Fruit fly (Drosophila melanogaster) whole organism, wandering third instar larva: ENCODE measurements around the gene Nup58.

Experiments used
- Abd-B ChIP-seq: fragments of >200 bp; optimal IDR thresholded peaks from 2 replicates; lab custom pipeline; 2017; ENCODE audit warnings: missing biosample characterization, missing genetic modification characterization
- CG32264 ChIP-seq: fragments of 200-800 bp; sonication (Bioruptor generic); optimal IDR thresholded peaks from 2 replicates; lab custom pipeline; 2016; ENCODE audit warnings: missing biosample characterization, missing genetic modification characterization
- CG9705 ChIP-seq: fragments of 200-800 bp; sonication (Bioruptor generic); optimal IDR thresholded peaks from 2 replicates; lab custom pipeline; 2018; ENCODE audit warnings: missing biosample characterization, mild to moderate bottlenecking, missing genetic modification characterization
- CrebA ChIP-seq: fragments of 200-800 bp; sonication (Bioruptor generic); optimal IDR thresholded peaks from 2 replicates; lab custom pipeline; 2016; ENCODE audit warnings: missing biosample characterization, mild to moderate bottlenecking, missing genetic modification characterization, borderline replicate concordance
- Dfd ChIP-seq: fragments of >200 bp; optimal IDR thresholded peaks from 2 replicates; lab custom pipeline; 2017; ENCODE audit warnings: missing biosample characterization, missing genetic modification characterization
- Dif ChIP-seq: fragments of 200-275, 200-300 bp; sonication (Bioruptor generic); optimal IDR thresholded peaks from 2 replicates; lab custom pipeline; 2018; ENCODE audit warnings: missing biosample characterization, missing genetic modification characterization; ENCODE audit not compliant: partially characterized antibody
- HLH106 ChIP-seq: fragments of 200-800 bp; optimal IDR thresholded peaks from 3 replicates; lab custom pipeline; 2019; ENCODE audit warnings: missing biosample characterization, mild to moderate bottlenecking, missing genetic modification characterization, moderate library complexity
- Hnf4 ChIP-seq: fragments of 200-800 bp; sonication (Bioruptor generic); optimal IDR thresholded peaks from 2 replicates; lab custom pipeline; 2016; ENCODE audit warnings: missing biosample characterization, mild to moderate bottlenecking, missing genetic modification characterization
- Hr78 ChIP-seq: fragments of >200 bp; optimal IDR thresholded peaks from 2 replicates; lab custom pipeline; 2017; ENCODE audit warnings: missing biosample characterization, missing genetic modification characterization
- Jra ChIP-seq: sonication (Bioruptor generic); optimal IDR thresholded peaks from 2 replicates; lab custom pipeline; 2016; ENCODE audit warnings: missing biosample characterization, missing genetic modification characterization
- Mio ChIP-seq: sonication (Bioruptor generic); optimal IDR thresholded peaks from 2 replicates; lab custom pipeline; 2016; ENCODE audit warnings: missing biosample characterization, missing genetic modification characterization
- Myc ChIP-seq: fragments of >200 bp; optimal IDR thresholded peaks from 2 replicates; lab custom pipeline; 2017
- N ChIP-seq: fragments of >200 bp; optimal IDR thresholded peaks from 2 replicates; lab custom pipeline; 2018; ENCODE audit warnings: missing biosample characterization, missing external identifiers, missing genetic modification characterization
- OdsH ChIP-seq: fragments of 200-800 bp; sonication (Bioruptor generic); optimal IDR thresholded peaks from 2 replicates; lab custom pipeline; 2016; ENCODE audit warnings: missing biosample characterization, mild to moderate bottlenecking, missing genetic modification characterization
- Rel ChIP-seq, 2 experiments: fragments of 200-800 bp; sonication (Bioruptor generic) in 1 of 2; optimal IDR thresholded peaks; 2 replicates in 1 of 2; 3 replicates in 1 of 2; lab custom pipeline; 2016 to 2019; ENCODE audit warnings: mild to moderate bottlenecking in 2 of 2, missing biosample characterization in 2 of 2, missing genetic modification characterization in 2 of 2, moderate library complexity in 1 of 2
- Sp1 ChIP-seq: fragments of 200-800 bp; sonication (Bioruptor generic); optimal IDR thresholded peaks from 3 replicates; lab custom pipeline; 2019; ENCODE audit warnings: missing biosample characterization, mild to moderate bottlenecking, missing genetic modification characterization, moderate library complexity
- Vsx2 ChIP-seq: fragments of 200-300, 225-300 bp; sonication (Bioruptor generic); optimal IDR thresholded peaks from 2 replicates; lab custom pipeline; 2018; ENCODE audit warnings: missing biosample characterization, missing genetic modification characterization; ENCODE audit not compliant: partially characterized antibody
- br ChIP-seq: fragments of 200-800 bp; sonication (Bioruptor generic); optimal IDR thresholded peaks from 2 replicates; lab custom pipeline; 2016; ENCODE audit warnings: missing biosample characterization, missing genetic modification characterization
- brk ChIP-seq: fragments of 200-800 bp; sonication (Bioruptor generic); optimal IDR thresholded peaks from 2 replicates; lab custom pipeline; 2016; ENCODE audit warnings: missing biosample characterization, mild to moderate bottlenecking, missing genetic modification characterization
- dmrt93B ChIP-seq: fragments of 200-800 bp; sonication (Bioruptor generic); optimal IDR thresholded peaks from 2 replicates; lab custom pipeline; 2018; ENCODE audit warnings: missing biosample characterization, mild to moderate bottlenecking, missing genetic modification characterization
- dsf ChIP-seq: sonication (Bioruptor generic); optimal IDR thresholded peaks from 2 replicates; lab custom pipeline; 2016; ENCODE audit warnings: missing biosample characterization, missing genetic modification characterization, borderline replicate concordance
- ey ChIP-seq: fragments of 200-800 bp; sonication (Bioruptor generic); optimal IDR thresholded peaks from 2 replicates; lab custom pipeline; 2016; ENCODE audit warnings: missing biosample characterization, missing genetic modification characterization
- foxo ChIP-seq, 2 experiments: fragments of 200-800 bp; sonication (Bioruptor generic); optimal IDR thresholded peaks; 2 replicates in 1 of 2; 3 replicates in 1 of 2; lab custom pipeline; 2016 to 2017; ENCODE audit warnings: missing biosample characterization in 2 of 2, missing genetic modification characterization in 2 of 2
- fru ChIP-seq: fragments of 200-800 bp; sonication (Bioruptor generic); optimal IDR thresholded peaks from 3 replicates; lab custom pipeline; 2016; ENCODE audit warnings: missing biosample characterization, mild to moderate bottlenecking, missing genetic modification characterization
- h ChIP-seq: fragments of 200-800 bp; sonication (Bioruptor generic); optimal IDR thresholded peaks from 3 replicates; lab custom pipeline; 2016; ENCODE audit warnings: missing biosample characterization, mild to moderate bottlenecking, missing genetic modification characterization
- jim ChIP-seq: fragments of 175-275, 200-325 bp; sonication (Bioruptor generic); optimal IDR thresholded peaks from 2 replicates; lab custom pipeline; 2016; ENCODE audit warnings: missing biosample characterization, mild to moderate bottlenecking, missing genetic modification characterization
- lola ChIP-seq: fragments of >200 bp; optimal IDR thresholded peaks from 2 replicates; lab custom pipeline; 2017; ENCODE audit warnings: missing biosample characterization, missing genetic modification characterization
- pan ChIP-seq: fragments of >200 bp; optimal IDR thresholded peaks from 2 replicates; lab custom pipeline; 2017
- psq ChIP-seq: fragments of 200-800 bp; sonication (Bioruptor generic); optimal IDR thresholded peaks from 3 replicates; lab custom pipeline; 2017; ENCODE audit warnings: missing biosample characterization, mild to moderate bottlenecking, missing genetic modification characterization, moderate library complexity
- rgr ChIP-seq: fragments of 200-800 bp; sonication (Bioruptor generic); optimal IDR thresholded peaks from 3 replicates; lab custom pipeline; 2016; ENCODE audit warnings: missing biosample characterization, mild to moderate bottlenecking, missing genetic modification characterization
- tai ChIP-seq: sonication (Bioruptor generic); optimal IDR thresholded peaks from 2 replicates; lab custom pipeline; 2016; ENCODE audit warnings: missing biosample characterization, missing genetic modification characterization
- usp ChIP-seq: fragments of >200 bp; optimal IDR thresholded peaks from 2 replicates; lab custom pipeline; 2017; ENCODE audit warnings: missing biosample characterization, missing genetic modification characterization
- woc ChIP-seq: sonication (Bioruptor generic); optimal IDR thresholded peaks from 2 replicates; lab custom pipeline; 2016; ENCODE audit warnings: missing biosample characterization, mild to moderate bottlenecking, missing genetic modification characterization

Nup58 gene

DNA sequence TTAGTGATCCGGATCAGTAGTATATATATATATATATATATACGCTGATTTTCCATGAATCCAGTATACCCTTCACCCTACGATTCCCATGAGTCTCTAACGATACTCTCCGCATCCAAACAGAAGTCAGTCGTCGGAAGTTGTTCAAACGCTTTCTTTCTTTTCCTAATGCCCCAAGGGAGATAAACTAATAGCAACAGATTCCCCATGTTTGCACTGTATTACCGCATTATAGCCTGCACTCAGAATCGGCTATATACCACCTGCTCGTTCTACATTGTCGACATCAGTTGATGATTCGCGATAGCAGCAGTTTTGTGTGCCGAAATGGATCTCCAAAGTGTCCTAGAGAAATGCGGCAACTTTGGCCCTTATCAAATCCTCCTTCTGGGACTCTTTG, 37.9 kb upstream of the Nup58 start, which contains the start of gene CG17751:
TSS of gene CG17751 (plus strand) at position 301 of the 400 bp plus-strand sequence.
- TF ChIP-seq usp (GFP tag; lab: Kevin White, UChicago) (no peak), brk (GFP tag; lab: Kevin White, UChicago) (no peak)

DNA sequence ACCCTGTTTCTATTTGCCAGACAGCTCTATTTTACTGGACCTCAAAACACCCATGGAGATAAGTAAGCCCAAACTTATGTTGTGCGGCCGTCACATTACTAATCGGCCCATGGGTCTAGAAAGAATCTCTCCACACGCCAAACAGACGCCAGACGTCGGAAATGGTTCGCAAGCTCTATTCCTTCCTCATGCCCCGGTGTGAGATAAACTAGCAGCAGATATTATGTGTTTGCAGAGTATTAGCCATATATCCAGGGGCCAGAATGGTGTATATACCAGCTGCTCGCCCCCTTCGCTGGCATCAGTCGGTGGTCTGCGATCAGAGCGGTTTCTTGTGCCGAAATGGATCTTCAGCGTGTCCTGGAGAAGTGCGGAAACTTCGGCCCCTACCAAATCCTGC, 34.9 kb upstream of the Nup58 start, which contains the start of gene CG17752:
TSS of gene CG17752 (plus strand) at position 301 of the 400 bp plus-strand sequence.
- TF ChIP-seq Hnf4 (GFP tag; lab: Kevin White, UChicago) (no peak), Dif (GFP tag; lab: Kevin White, UChicago) (no peak), brk (GFP tag; lab: Kevin White, UChicago) (no peak), Vsx2 (GFP tag; lab: Kevin White, UChicago) (no peak), CrebA (GFP tag; lab: Kevin White, UChicago) (no peak), woc (no peak), usp (GFP tag; lab: Kevin White, UChicago) (no peak), HLH106 (tag; lab: Kevin White, UChicago) (no peak), dmrt93B (GFP tag; lab: Kevin White, UChicago) (no peak), foxo (GFP tag; optimal IDR thresholded peaks at IDR 0.05; lab: Kevin White, UChicago) (no peak)

DNA sequence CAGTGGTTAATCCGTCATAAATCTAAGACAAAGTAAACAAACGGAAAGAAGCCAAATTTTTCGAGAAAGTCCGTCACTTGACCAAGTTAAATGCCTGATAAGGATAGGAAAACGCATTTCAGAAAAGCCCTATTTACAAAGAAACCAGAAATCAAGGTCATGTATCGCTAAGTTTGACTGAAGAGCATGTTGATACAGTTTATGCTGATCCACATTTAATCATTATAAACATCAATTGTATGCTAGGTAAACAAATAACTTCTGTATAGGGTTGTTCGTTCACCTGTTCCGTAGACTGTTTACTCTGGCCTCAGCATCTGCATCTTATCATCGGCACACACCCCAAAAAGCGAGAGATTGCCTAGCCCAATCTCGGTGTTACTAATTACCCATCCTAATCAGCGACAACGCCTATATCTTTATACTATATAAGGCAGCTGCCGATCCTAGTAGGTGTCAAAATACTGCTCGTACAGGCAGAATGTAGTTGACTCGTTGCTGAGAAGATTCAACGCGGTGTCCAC, 31.9 kb upstream of the Nup58 start, which contains the start of gene CG16727:
TSS of gene CG16727 (plus strand) at position 474 of the 524 bp plus-strand sequence.
- TF ChIP-seq Myc (no peak), tai (GFP tag; lab: Kevin White, UChicago) (no peak), CG9705 (no peak), Hnf4 (GFP tag; lab: Kevin White, UChicago) (no peak), rgr (GFP tag; lab: Kevin White, UChicago) (peak; percentile 17), Sp1 (GFP tag; lab: Kevin White, UChicago) (peak; percentile 24), OdsH (peak; percentile 29), Jra (GFP tag; lab: Kevin White, UChicago) (no peak), h (peak; percentile 6), brk (GFP tag; lab: Kevin White, UChicago) (no peak), pan (no peak)
- TF ChIP-seq, all 38 proteins: peak for 4

- TF ChIP-seq CrebA (GFP tag; lab: Kevin White, UChicago) (no peak), CG32264 (no peak), tai (GFP tag; lab: Kevin White, UChicago) (no peak), psq (GFP tag; lab: Kevin White, UChicago) (no peak)
Observed at dm6 chr3R:19619908-19620307, 24.9 kb upstream of the Nup58 start.

DNA sequence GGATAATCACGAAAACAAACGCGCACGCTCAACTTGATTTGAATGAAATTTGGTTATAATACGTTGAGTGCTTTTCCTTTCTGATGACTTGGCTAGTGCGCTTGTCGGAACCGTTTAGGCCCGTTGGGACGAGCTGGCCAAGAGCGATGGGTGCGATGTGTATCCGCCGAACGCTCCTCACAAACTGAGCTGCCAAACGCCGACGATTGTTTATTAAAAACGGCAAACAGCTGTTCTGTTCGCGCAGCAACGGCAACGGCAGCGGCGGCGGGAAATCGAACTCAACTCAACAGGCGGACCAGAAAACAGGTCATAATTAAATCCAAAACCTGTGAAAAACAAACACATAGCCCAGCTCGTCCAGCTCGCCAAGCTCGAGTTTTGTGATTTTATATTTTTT, 23.9 kb upstream of the Nup58 start:
- TF ChIP-seq woc (no peak), Rel (GFP tag; optimal IDR thresholded peaks at IDR 0.05; lab: Kevin White, UChicago) (no peak), Rel (tag; optimal IDR thresholded peaks at IDR 0.05; lab: Kevin White, UChicago) (peak; percentile 4), CG9705 (no peak), h (peak; percentile 25)

- TF ChIP-seq Rel (GFP tag; optimal IDR thresholded peaks at IDR 0.05; lab: Kevin White, UChicago): no peak
- peak; percentile 66 for TF ChIP-seq Rel (tag; optimal IDR thresholded peaks at IDR 0.05; lab: Kevin White, UChicago)
- TF ChIP-seq Hr78: no peak
- TF ChIP-seq h: peak; percentile 40
Observed at dm6 chr3R:19622005-19622404, 22.8 kb upstream of the Nup58 start.

DNA sequence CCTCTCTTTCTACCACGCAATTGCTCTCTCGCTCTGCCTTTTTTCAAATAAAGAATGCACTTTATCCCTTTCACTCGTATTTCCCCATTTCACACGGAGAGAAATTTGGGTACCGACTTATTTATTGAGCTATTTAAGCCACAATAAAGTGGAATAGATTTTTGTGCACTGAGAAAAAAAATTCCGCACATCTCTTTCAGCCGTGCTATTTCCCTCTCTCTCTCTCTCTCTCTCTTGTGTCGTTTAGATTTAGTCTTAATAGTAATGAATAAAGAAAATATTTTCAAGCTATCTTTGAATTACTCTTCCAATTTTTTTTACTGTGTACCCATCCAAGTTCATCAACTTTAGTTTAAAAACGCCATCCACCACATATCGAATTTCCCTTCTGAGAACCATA, 21.2 kb upstream of the Nup58 start:
- TF ChIP-seq dmrt93B (GFP tag; lab: Kevin White, UChicago) (no peak), fru (peak; percentile 48), foxo (GFP tag; optimal IDR thresholded peaks at IDR 0.05; lab: Kevin White, UChicago) (peak in 1 of 2 experiments; percentile 60), Jra (GFP tag; lab: Kevin White, UChicago) (no peak), rgr (GFP tag; lab: Kevin White, UChicago) (peak; percentile 41), CG9705 (no peak), Rel (GFP tag; optimal IDR thresholded peaks at IDR 0.05; lab: Kevin White, UChicago) (no peak), Rel (tag; optimal IDR thresholded peaks at IDR 0.05; lab: Kevin White, UChicago) (no peak), Dfd (GFP tag; lab: Kevin White, UChicago) (no peak), Dif (GFP tag; lab: Kevin White, UChicago) (no peak), Myc (no peak), HLH106 (tag; lab: Kevin White, UChicago) (peak; percentile 50), N (GFP tag; lab: Kevin White, UChicago) (no peak), pan (no peak), Hr78 (no peak), usp (GFP tag; lab: Kevin White, UChicago) (no peak), Hnf4 (GFP tag; lab: Kevin White, UChicago) (no peak), Abd-B (GFP tag; lab: Kevin White, UChicago) (no peak), br (GFP tag; lab: Kevin White, UChicago) (peak; percentile 35), OdsH (peak; percentile 26), CrebA (GFP tag; lab: Kevin White, UChicago) (no peak), ey (GFP tag; lab: Kevin White, UChicago) (peak; percentile 34), Vsx2 (GFP tag; lab: Kevin White, UChicago) (no peak), dsf (GFP tag; lab: Kevin White, UChicago) (no peak), lola (GFP tag; lab: Kevin White, UChicago) (no peak), jim (GFP tag; lab: Kevin White, UChicago) (no peak), Sp1 (GFP tag; lab: Kevin White, UChicago) (peak; percentile 36), Mio (GFP tag; lab: Kevin White, UChicago) (no peak), tai (GFP tag; lab: Kevin White, UChicago) (no peak), h (peak; percentile 37), woc (no peak)
